Fruit fly (Drosophila melanogaster) whole organism, larva: ENCODE measurements around the gene PolD2.

Source experiments
- noc ChIP-seq: fragments of 200-800 bp; sonication (Bioruptor generic); optimal IDR thresholded peaks from 3 replicates; lab custom pipeline; 2019; ENCODE audit warnings: missing biosample characterization, mild to moderate bottlenecking, missing genetic modification characterization, moderate library complexity

The PolD2 gene

DNA sequence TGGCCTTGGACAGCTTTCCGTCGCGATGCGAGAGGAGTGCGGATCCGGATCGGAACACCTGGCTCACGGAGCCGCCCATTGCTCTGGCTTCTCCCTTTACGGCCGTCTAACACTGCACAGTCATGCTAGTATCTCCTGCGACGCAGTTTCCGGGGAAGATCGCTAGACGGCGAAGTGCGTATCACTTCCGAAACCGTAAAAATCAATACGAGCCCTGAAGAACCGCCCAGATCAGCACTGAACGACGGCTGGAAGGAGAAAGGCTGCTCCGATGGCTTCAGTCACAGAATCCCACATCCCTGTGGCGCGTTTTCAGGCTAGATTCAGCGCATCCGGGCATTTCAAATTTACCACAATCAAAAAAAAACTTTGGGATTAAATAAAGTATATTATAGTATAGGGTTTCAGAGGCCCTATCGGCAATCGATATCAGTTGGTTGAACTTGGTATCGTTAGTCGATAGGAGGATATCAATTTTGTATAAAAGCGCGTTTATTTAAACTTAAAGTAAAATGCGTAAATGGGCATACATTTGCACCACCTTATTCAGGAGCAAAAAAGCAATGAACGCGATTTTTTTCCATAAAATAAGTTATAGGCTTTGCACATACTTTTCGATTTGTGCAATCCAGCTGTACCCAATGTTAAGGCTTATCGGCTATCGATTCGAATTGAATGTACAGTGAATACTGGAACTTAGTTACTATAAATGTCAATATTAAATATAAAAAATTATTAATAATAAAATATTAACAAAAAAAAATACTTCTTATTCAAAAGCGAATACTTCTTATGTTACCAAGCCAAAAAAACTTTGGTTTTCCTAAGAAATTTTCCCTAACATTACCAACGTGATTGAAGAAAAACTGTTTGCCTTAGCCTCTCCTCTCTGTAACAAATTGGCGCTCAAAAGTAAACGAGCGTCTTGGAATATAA is at the start of gene PolD2, which contains the start of gene CG13933:
TSS of gene PolD2 (plus strand) at position 921 of the 936 bp plus-strand sequence.
TSS of gene CG13933 (minus strand) at position 435 of the 936 bp plus-strand sequence.
- TF ChIP-seq noc: peak; percentile 80

DNA sequence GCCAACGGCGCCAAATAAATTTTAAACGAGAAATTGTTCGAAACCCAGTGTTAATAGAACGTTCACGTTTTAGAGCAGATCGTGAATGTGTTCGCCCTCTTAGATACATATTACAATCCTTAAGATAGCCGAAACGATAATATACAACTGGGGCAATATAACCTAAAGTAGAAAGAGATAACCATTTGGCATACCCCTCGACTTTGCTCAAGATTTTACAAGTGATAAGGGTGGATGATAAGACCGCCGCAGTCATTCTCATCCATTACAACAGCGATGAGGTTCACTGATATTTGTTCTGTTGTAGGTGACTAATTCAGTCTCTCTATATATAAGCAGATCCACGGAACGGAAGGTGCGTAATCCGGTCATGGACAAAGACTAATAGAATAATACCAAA is 48.7 kb upstream of the PolD2 start:
- TF ChIP-seq noc: no peak

DNA sequence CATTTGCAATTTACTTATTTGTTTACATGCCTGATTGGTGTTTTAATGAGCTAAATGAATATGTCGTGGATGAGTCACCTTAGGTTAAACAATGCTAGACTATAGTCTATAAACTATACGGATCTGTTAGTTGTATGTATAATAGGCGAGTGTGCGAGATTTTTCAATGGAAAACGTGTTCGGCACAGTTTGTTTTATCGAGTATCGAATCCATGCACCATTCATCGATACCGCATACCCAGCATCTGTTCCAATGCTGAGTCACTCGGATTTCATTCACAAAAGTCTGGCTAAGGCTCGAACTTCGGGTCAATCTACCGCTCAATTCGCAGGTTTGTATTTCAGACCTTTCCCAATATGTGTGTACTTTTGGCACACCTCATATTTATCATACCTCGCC is 48.0 kb upstream of the PolD2 start:
- no peak for TF ChIP-seq noc

DNA sequence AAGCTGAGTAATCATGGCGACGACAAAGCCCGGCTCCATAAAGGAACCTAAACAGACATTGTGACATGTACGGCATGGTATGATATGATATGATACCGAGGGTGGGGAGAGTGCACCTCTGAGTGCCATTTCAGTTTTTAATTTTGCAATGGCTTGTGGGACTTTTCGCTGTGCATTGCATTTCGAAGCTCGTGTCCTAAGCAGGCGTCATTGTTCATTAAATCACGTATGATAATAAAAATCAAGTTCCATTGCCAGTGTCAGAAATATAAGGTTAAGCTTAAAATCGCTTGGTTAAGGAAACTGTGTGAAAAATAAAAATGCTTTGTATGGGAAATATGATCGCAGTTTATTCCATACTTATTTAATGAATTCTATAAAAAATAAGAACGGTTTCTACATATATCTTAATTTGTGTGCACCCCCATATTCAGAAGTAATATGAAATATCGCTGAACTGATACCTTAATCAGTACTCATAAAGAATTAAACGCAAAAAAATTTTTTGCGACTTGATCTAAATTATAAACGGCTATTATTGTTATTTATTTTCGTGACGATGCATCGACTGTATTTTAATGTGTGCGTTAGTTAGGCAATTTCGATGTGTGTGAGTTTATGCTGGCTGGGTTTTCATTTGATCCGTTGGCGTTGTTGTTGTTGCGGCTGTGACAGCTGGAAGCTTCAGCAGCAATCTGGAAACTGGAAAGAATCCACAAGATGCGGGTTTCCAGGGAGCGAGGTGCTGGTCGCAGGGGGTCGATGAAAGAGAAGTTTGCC is 45.9 kb upstream of the PolD2 start:
- TF ChIP-seq noc: no peak

DNA sequence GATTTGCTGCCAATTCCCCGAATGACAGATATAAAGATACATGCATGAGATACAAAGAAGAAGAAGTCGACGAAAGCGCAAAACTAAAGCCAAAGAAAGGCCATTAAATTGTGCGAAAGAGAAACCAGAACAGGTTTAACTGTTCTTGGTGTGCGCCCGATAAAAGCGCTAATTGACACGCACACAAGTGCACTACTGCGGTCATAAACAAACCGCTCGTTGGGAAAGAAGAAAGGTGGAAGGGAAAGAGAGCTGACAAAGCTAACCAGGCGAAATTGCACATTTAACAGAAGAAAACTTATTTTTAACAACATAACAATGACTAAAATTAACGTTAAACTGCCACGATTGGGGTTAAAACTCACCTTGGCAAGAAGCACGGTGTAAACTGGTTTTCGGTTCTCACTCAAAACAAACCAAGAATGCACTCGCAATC is 45.3 kb upstream of the PolD2 start:
- no peak for TF ChIP-seq noc

DNA sequence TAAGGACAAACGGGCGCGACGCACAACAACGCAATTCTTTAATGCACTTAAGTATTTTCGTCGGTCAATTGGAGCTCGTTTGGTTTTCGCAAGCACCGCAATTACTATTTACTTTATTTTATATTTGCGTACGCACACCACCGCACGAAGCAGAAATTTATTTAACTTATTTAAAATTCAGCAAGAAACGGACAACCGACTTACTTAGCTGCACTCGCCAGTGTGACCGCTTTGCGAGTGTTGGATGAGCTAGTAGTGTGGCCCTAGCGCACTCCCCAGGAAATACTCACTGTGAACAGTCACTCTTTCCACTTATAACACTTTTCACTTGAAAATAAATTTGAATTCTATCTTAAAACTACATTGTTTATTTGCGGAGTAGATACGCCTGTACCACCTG is 44.6 kb upstream of the PolD2 start, which contains the start of gene drpr:
TSS of gene drpr (minus strand) at position 235 of the 400 bp plus-strand sequence.
- TF ChIP-seq noc: peak; percentile 5

DNA sequence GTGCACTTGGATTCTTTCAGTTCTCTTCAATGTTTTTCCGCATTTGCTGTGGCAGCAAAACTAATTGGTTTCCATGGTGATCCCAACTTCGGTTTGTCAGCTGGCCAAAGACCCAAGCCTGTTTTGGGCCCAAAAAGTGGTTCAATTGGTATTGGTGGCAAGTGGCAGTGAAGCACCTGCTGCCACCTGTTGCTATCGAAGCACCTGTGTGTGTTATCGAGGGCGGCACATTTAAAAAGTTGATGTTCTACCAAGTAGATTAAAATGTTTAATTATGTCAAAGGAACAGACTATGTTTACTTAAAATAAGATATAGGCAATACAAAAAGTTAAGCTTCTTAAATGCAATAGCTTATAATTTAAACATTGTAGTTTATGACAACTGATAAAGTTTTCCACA is 39.8 kb upstream of the PolD2 start, which contains the start of gene Oseg4:
TSS of gene Oseg4 (minus strand) at position 165 of the 400 bp plus-strand sequence.
- TF ChIP-seq noc: no peak

DNA sequence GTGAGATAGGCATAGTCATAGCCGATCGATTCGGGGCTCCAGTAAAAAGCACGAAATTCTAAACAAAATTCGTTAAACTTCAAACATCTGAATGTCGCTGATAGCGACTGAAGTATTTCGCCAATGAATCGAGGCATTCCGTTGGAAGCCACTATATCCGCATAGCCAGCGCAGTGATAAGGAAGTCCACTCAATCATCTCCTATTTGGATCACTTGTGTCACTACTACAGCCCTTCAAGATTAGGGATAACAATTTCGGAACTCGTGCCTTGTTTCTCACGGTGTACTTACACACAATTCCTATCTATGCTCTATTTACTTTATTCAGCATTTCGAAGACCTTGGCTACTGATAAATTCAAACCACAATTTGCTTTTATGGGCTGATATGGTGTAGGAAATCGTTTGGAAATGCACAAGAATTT is 37.5 kb upstream of the PolD2 start, which contains the start of gene PIG-Wb:
TSS of gene PIG-Wb (minus strand) at position 209 of the 425 bp plus-strand sequence.
- TF ChIP-seq noc: peak; percentile 50

DNA sequence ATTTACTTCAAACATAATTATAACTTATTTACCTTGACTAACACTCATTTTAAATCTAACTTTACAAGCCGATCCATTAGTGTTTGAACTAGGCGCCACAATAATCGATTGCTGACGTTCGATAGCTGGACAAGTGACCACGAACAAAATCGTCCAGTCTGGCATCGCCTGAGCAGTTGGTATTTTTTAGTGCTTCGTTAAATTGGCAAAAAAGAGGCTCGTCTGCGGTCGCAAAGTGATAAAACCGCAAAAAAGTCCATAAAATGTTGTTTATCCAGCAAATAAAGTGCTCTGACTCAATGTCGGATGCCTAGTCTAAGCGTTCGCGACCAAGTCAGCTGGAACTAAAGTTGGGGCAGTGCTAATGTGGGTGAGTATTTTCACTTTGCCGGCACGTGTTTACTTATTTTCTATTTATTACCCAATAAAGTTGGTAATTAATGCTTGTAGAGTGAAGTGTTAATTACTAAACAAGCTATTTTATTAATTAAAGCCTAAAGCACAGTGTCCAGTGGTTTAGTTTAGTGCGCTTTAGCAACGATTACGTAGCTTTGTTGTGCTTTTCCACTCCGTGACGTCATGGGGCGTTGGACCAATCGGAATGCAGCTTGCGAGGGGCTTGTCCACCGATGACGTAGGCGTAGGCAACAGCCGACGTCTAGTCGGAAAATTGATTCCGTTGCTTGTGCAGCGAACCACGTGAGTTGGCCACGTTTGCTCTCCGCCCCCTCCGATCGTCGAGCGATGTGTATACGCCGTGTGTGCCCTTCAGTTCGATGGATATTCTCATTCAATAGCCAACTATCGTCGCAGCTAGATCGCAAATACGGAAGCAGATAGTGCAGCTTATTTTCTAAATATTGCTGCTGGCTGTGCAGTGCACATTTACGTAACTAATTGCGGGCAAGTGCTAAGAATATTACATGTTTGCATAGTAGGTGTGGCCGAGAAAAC is 36.8 kb upstream of the PolD2 start, which contains the start of gene Gk2:
TSS of gene Gk2 (plus strand) at position 33 of the 954 bp plus-strand sequence.
- no peak for TF ChIP-seq noc

DNA sequence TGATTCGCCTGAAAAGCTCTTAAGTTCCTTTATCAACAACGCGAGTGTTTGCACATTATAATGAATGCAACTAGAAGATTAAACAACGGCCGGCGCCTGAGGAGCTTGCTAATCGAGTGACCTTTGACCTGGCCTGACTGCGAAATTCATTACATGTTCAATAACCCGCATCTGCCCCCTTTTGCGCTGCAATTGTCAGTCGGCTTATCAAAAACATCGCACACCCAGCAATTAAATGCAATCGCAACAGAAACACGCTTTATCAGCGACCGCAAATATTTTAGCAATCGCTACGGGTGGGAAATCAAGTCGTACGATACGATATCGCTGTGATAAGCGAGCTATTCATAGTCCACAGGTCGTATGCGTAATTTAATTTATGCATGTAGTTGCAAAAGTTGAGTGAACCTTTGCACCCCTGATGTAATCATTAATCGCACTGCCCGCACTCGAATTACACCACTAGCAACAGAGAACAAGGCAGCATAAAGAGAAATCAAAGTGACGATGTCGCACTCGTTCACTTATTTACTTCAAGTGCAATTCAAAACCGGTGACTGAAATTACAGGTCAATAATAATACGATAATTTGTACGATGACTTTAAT is 35.8 kb upstream of the PolD2 start:
- no peak for TF ChIP-seq noc

DNA sequence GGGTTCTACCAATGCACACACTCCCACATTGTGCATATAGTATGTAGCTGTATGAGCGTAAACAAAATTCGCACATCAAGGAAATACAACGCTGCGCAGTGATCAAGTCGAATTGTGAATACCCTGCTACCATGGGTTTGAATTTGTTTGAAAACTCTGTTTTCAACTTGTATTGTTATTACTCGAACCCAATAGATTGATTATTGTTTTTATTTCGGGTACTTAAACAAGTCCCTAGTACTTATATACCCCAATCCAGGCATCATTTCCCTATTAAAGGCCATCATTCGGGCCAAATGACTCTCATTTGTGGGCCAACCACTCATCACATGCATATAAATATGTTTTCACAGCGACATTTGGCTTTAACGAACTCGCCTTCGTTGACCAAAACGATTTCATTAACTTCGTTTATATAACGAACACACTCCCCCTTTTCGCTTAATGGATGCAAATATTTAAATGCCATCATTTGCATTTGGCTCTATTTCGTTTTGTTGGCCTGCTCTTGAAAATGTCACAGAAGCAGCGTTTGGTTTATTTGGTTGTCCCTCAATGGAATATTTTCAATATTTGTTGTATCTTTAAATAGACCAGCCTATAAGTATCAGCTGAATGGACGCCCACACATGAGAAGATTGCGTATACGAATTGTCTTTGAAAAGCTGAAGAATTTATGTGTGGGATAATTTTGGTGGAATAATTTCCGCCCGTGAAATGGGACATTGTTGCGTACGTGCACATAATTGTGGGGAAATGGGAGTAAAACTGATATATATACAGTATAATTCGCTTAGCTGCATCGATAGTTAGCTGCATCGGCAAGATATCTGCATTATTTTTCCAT is 35.1 kb upstream of the PolD2 start:
- TF ChIP-seq noc: no peak

DNA sequence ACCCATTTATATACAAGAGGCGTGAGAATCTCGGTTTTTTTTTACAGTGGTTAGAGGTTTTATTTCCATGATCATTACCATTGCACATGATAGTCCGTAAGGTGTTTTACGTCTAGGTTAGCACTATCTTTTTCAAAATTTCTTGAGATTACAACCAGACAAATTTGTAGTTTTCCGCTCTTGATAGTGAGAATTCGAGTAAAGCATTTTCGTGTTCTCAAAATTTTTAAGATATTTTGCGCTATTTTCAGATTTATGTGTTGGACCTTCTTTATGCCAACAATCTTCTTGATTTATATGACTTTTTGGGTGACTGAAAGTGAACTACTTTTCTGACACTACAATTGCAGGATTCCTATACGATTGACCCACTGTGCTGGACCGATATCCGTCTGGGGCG is 34.3 kb upstream of the PolD2 start:
- TF ChIP-seq noc: no peak

DNA sequence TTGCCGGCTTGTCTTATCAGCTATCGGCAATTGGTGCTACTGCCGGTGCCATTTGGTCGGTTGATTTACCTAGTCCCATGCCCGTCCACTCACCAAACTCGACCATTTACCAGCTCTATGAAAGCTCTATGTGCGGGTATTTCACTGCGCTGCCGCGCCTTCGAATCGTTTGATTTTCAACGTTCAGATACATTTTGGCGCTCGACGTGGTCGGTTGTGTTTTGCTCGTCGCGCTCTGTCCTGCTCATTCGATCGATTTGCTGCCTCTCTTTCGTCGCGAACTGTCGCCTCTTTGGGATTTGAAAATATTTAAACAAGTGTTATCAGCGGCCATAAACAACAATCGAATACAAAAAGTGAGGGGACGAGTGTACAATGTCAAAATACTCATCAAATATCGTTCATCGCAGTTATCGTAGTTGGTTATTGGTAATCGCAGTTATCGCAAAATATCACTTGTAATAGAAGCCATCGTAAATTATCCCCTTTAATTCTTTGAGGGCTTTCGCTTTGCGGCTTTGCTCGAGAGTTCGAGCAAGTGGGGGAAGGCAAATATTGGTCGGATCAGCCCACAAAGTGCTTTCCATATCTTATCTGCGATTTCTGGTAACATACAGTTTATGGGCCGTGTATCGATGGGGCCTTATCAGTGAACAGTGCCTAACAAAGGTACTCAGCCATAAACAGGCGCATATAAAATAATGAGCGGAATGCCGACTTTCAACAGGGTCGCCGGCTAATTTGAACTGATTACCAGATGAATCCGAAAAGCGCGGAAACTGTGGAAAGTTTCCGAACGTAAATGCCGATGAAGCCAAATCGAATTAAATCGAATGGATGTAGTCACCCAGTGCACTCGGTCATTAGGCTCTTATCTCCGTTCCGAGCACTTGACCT is 33.5 kb upstream of the PolD2 start:
- TF ChIP-seq noc: peak; percentile 73
